Worm (Caenorhabditis elegans) whole organism, L3 larva: Measurements from ENCODE around the gene wars-1.

Source experiments
- aly-2 ChIP-seq: fragments of 150-350 bp; optimal IDR thresholded peaks from 2 replicates; lab custom pipeline; 2014; ENCODE audit warnings: missing biosample characterization, missing genetic modification characterization
- fkh-2 ChIP-seq: fragments of 150-350 bp; optimal IDR thresholded peaks from 2 replicates; lab custom pipeline; 2014; ENCODE audit warnings: missing biosample characterization, missing genetic modification reagents, missing genetic modification characterization
- lin-39 ChIP-seq: fragments of 150-350 bp; optimal IDR thresholded peaks from 2 replicates; lab custom pipeline; 2018; ENCODE audit warnings: missing biosample characterization, missing genetic modification reagents, missing genetic modification characterization
- mdl-1 ChIP-seq: fragments of 150-350 bp; optimal IDR thresholded peaks from 2 replicates; lab custom pipeline; 2014; ENCODE audit warnings: missing biosample characterization, missing genetic modification characterization
- nhr-77 ChIP-seq: fragments of 150-350 bp; optimal IDR thresholded peaks from 2 replicates; lab custom pipeline; 2014; ENCODE audit warnings: missing biosample characterization, missing genetic modification characterization

DNA sequence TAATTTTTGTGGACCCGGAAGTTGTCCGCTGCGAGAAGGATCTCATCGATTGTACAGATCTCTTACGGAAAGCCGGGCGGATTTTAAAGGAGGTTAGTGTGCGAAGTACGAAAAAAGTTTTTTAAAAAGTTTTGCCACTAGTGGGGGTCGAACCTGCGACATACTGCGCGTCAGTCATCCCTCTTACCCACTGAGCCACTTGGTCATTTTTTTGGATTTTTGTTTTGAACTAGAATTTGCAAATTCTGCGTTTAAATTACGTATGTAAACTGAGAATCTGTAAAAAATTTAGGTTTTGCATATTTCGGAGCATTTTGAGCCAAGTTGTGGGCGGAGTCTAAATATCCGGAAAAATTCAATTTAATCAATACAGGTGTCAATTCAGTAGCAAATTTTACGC is 10.4 kb downstream of the wars-1 start:
- TF ChIP-seq lin-39 = no peak
- no peak for TF ChIP-seq nhr-77 (tag; lab: Kevin White, UChicago)
- no peak for TF ChIP-seq aly-2
- no peak for TF ChIP-seq fkh-2 (tag; lab: Kevin White, UChicago)
- TF ChIP-seq mdl-1 (tag; lab: Kevin White, UChicago) = no peak
